Fruit fly (Drosophila melanogaster) whole organism, embryonic: Measurements from ENCODE around the gene Rtca.

Experiments used
- Asciz ChIP-seq: fragments of 200-800 bp; sonication (Bioruptor generic); optimal IDR thresholded peaks from 2 replicates; lab custom pipeline; 2017; ENCODE audit warnings: missing biosample characterization, mild to moderate bottlenecking, missing genetic modification characterization, missing genetic modification reagents
- CG10979 ChIP-seq: fragments of 200-800 bp; sonication (Bioruptor generic); optimal IDR thresholded peaks from 2 replicates; lab custom pipeline; 2018; ENCODE audit warnings: missing biosample characterization, mild to moderate bottlenecking, missing genetic modification characterization, moderate library complexity
- CG12104 ChIP-seq: fragments of 200-800 bp; sonication (Bioruptor generic); optimal IDR thresholded peaks from 3 replicates; lab custom pipeline; 2016; ENCODE audit warnings: missing biosample characterization, missing genetic modification characterization
- CG12236 ChIP-seq: fragments of 200-800 bp; sonication (Bioruptor generic); optimal IDR thresholded peaks from 2 replicates; lab custom pipeline; 2016; ENCODE audit warnings: missing biosample characterization, missing genetic modification characterization
- CG13296 ChIP-seq: fragments of 200-800 bp; sonication (Bioruptor generic); optimal IDR thresholded peaks from 3 replicates; lab custom pipeline; 2018; ENCODE audit warnings: missing biosample characterization, mild to moderate bottlenecking, missing genetic modification characterization
- CG14667 ChIP-seq: fragments of 200-800 bp; sonication (Bioruptor generic); IDR thresholded peaks from 2 replicates; pipeline ENCODE4 v1.3.6; 2022; ENCODE audit warnings: missing biosample characterization, missing genetic modification characterization
- CG15696 ChIP-seq: fragments of 200-800 bp; sonication (Bioruptor generic); optimal IDR thresholded peaks from 2 replicates; lab custom pipeline; 2019; ENCODE audit warnings: missing biosample characterization, mild to moderate bottlenecking, missing genetic modification characterization, moderate library complexity
- CG1603 ChIP-seq: fragments of 200-800 bp; sonication (Bioruptor generic); optimal IDR thresholded peaks from 2 replicates; lab custom pipeline; 2019; ENCODE audit warnings: missing biosample characterization, mild to moderate bottlenecking, missing genetic modification characterization, moderate library complexity
- CG32772 ChIP-seq: fragments of 200-800 bp; sonication (Bioruptor generic); IDR thresholded peaks from 2 replicates; pipeline ENCODE4 v1.3.6; 2022; ENCODE audit warnings: missing biosample characterization, missing genetic modification characterization
- CG5180 ChIP-seq: fragments of 200-800 bp; sonication (Bioruptor generic); optimal IDR thresholded peaks from 3 replicates; lab custom pipeline; 2017; ENCODE audit warnings: missing biosample characterization, missing genetic modification characterization, mild to moderate bottlenecking, moderate library complexity, missing genetic modification reagents
- CG7372 ChIP-seq: fragments of 200-800 bp; sonication (Bioruptor generic); IDR thresholded peaks from 2 replicates; pipeline ENCODE4 v1.3.6; 2022; ENCODE audit warnings: missing biosample characterization, missing genetic modification characterization
- CG7786 ChIP-seq: fragments of 200-800 bp; sonication (Bioruptor generic); optimal IDR thresholded peaks from 2 replicates; lab custom pipeline; 2016; ENCODE audit warnings: missing biosample characterization, missing genetic modification characterization
- CG8765 ChIP-seq: fragments of 200-800 bp; sonication (Bioruptor generic); IDR thresholded peaks from 2 replicates; pipeline ENCODE4 v1.3.6; 2022; ENCODE audit warnings: missing biosample characterization, missing genetic modification characterization
- CHES-1-like ChIP-seq: fragments of 200-800 bp; sonication (Bioruptor generic); optimal IDR thresholded peaks from 2 replicates; lab custom pipeline; 2016; ENCODE audit warnings: missing biosample characterization, missing genetic modification characterization
- Dad ChIP-seq: fragments of 200-800 bp; sonication (Bioruptor generic); optimal IDR thresholded peaks from 3 replicates; lab custom pipeline; 2016; ENCODE audit warnings: missing biosample characterization, missing genetic modification characterization
- Dek ChIP-seq: fragments of 200-800 bp; sonication (Bioruptor generic); optimal IDR thresholded peaks from 3 replicates; lab custom pipeline; 2019; ENCODE audit warnings: missing biosample characterization, mild to moderate bottlenecking, missing genetic modification characterization, moderate library complexity
- E2f1 ChIP-seq: fragments of 200-800 bp; sonication (Bioruptor generic); IDR thresholded peaks from 2 replicates; pipeline ENCODE4 v1.3.6; 2022; ENCODE audit warnings: missing biosample characterization, missing genetic modification characterization
- Fer3 ChIP-seq: fragments of 200-800 bp; sonication (Bioruptor generic); optimal IDR thresholded peaks from 2 replicates; lab custom pipeline; 2018; ENCODE audit warnings: missing biosample characterization, mild to moderate bottlenecking, missing genetic modification characterization, moderate library complexity
- Hand ChIP-seq: fragments of 200-800 bp; sonication (Bioruptor generic); optimal IDR thresholded peaks from 2 replicates; lab custom pipeline; 2017; ENCODE audit warnings: mild to moderate bottlenecking, missing biosample characterization, missing genetic modification reagents, missing genetic modification characterization
- Hey ChIP-seq: fragments of 200-800 bp; sonication (Bioruptor generic); optimal IDR thresholded peaks from 3 replicates; lab custom pipeline; 2018; ENCODE audit warnings: missing biosample characterization, mild to moderate bottlenecking, missing genetic modification characterization
- Myb ChIP-seq: fragments of 200-800 bp; sonication (Bioruptor generic); optimal IDR thresholded peaks from 2 replicates; lab custom pipeline; 2016; ENCODE audit warnings: missing biosample characterization, missing genetic modification characterization
- Sin3A ChIP-seq: fragments of >200 bp; optimal IDR thresholded peaks from 2 replicates; lab custom pipeline; 2018
- az2 ChIP-seq: fragments of 200-800 bp; sonication (Bioruptor generic); optimal IDR thresholded peaks from 3 replicates; lab custom pipeline; 2016; ENCODE audit warnings: missing biosample characterization, missing genetic modification characterization
- cg ChIP-seq: fragments of 200-800 bp; sonication (Bioruptor generic); optimal IDR thresholded peaks from 3 replicates; lab custom pipeline; 2019; ENCODE audit warnings: missing biosample characterization, mild to moderate bottlenecking, missing genetic modification characterization, moderate library complexity
- chinmo ChIP-seq: fragments of 200-800 bp; sonication (Bioruptor generic); IDR thresholded peaks from 4 replicates; pipeline ENCODE4 v1.3.6; 2022; ENCODE audit warnings: missing biosample characterization, missing genetic modification characterization; ENCODE audit not compliant: partially characterized antibody
- croc ChIP-seq: fragments of 200-800 bp; sonication (Bioruptor generic); conservative IDR thresholded peaks from 3 replicates; pipeline ENCODE4 v1.3.6; 2022; ENCODE audit warnings: missing biosample characterization, missing genetic modification characterization
- cwo ChIP-seq: fragments of 200-800 bp; sonication (Bioruptor generic); optimal IDR thresholded peaks from 3 replicates; lab custom pipeline; 2017; ENCODE audit warnings: missing biosample characterization, missing genetic modification characterization, mild to moderate bottlenecking, moderate library complexity, missing genetic modification reagents
- dmrt11E ChIP-seq: fragments of 200-800 bp; sonication (Bioruptor generic); optimal IDR thresholded peaks from 3 replicates; lab custom pipeline; 2018; ENCODE audit warnings: missing biosample characterization, mild to moderate bottlenecking, missing genetic modification characterization, moderate library complexity
- en ChIP-seq: fragments of 200-800 bp; sonication (Bioruptor generic); optimal IDR thresholded peaks from 2 replicates; lab custom pipeline; 2016; ENCODE audit warnings: missing biosample characterization, missing genetic modification characterization
- eve ChIP-seq, 2 experiments: fragments of >200 bp; optimal IDR thresholded peaks; 2 replicates each; lab custom pipeline; 2017; ENCODE audit warnings: missing biosample characterization in 2 of 2, missing genetic modification characterization in 2 of 2
- ewg ChIP-seq: fragments of 200-800 bp; sonication (Bioruptor generic); optimal IDR thresholded peaks from 3 replicates; lab custom pipeline; 2017; ENCODE audit warnings: mild to moderate bottlenecking, missing biosample characterization, missing genetic modification reagents, missing genetic modification characterization
- exex ChIP-seq: fragments of 200-800 bp; sonication (Bioruptor generic); optimal IDR thresholded peaks from 4 replicates; lab custom pipeline; 2018; ENCODE audit warnings: missing biosample characterization, mild to moderate bottlenecking, missing genetic modification characterization, moderate library complexity
- fd96Cb ChIP-seq: fragments of 200-800 bp; sonication (Bioruptor generic); optimal IDR thresholded peaks from 2 replicates; lab custom pipeline; 2018; ENCODE audit warnings: missing biosample characterization, mild to moderate bottlenecking, missing genetic modification characterization, moderate library complexity
- gem ChIP-seq: fragments of 200-800 bp; sonication (Bioruptor generic); optimal IDR thresholded peaks from 2 replicates; lab custom pipeline; 2019; ENCODE audit warnings: missing biosample characterization, mild to moderate bottlenecking, missing genetic modification characterization, moderate library complexity
- grau ChIP-seq: fragments of 200-800 bp; optimal IDR thresholded peaks from 3 replicates; lab custom pipeline; 2019; ENCODE audit warnings: missing biosample characterization, mild to moderate bottlenecking, missing genetic modification characterization, moderate library complexity
- grn ChIP-seq: fragments of 200-800 bp; sonication (Bioruptor generic); optimal IDR thresholded peaks from 3 replicates; lab custom pipeline; 2017; ENCODE audit warnings: missing biosample characterization, missing genetic modification characterization
- gsb-n ChIP-seq: fragments of 200-800 bp; sonication (Bioruptor generic); optimal IDR thresholded peaks from 3 replicates; lab custom pipeline; 2018; ENCODE audit warnings: missing biosample characterization, mild to moderate bottlenecking, missing genetic modification characterization
- klu ChIP-seq: fragments of 200-800 bp; sonication (Bioruptor generic); IDR thresholded peaks from 2 replicates; pipeline ENCODE4 v1.3.6; 2022; ENCODE audit warnings: missing biosample characterization, missing genetic modification characterization
- luna ChIP-seq: fragments of 200-800 bp; sonication (Bioruptor generic); optimal IDR thresholded peaks from 2 replicates; lab custom pipeline; 2016; ENCODE audit warnings: missing biosample characterization, missing genetic modification characterization
- pb ChIP-seq: fragments of 200-800 bp; sonication (Bioruptor generic); optimal IDR thresholded peaks from 3 replicates; lab custom pipeline; 2016; ENCODE audit warnings: missing biosample characterization, missing genetic modification characterization
- pfk ChIP-seq: fragments of 200-800 bp; sonication (Bioruptor generic); optimal IDR thresholded peaks from 2 replicates; lab custom pipeline; 2018; ENCODE audit warnings: missing biosample characterization, mild to moderate bottlenecking, missing genetic modification characterization, moderate library complexity
- repo ChIP-seq: fragments of 200-800 bp; sonication (Bioruptor generic); optimal IDR thresholded peaks from 2 replicates; lab custom pipeline; 2016; ENCODE audit warnings: missing biosample characterization, missing genetic modification characterization
- ro ChIP-seq: fragments of 200-800 bp; sonication (Bioruptor generic); IDR thresholded peaks from 2 replicates; pipeline ENCODE4 v1.3.6; 2022; ENCODE audit warnings: missing biosample characterization, missing genetic modification characterization
- slp2 ChIP-seq: fragments of 200-800 bp; sonication (Bioruptor generic); optimal IDR thresholded peaks from 2 replicates; lab custom pipeline; 2016; ENCODE audit warnings: missing biosample characterization, missing genetic modification characterization
- tap ChIP-seq: fragments of 200-800 bp; optimal IDR thresholded peaks from 3 replicates; lab custom pipeline; 2019; ENCODE audit warnings: missing biosample characterization, mild to moderate bottlenecking, missing genetic modification characterization, moderate library complexity
- tup ChIP-seq: fragments of 200-800 bp; sonication (Bioruptor generic); optimal IDR thresholded peaks from 2 replicates; lab custom pipeline; 2016; ENCODE audit warnings: missing biosample characterization, mild to moderate bottlenecking, missing genetic modification characterization, moderate library complexity
- unpg ChIP-seq: fragments of 200-800 bp; sonication (Bioruptor generic); optimal IDR thresholded peaks from 3 replicates; lab custom pipeline; 2018; ENCODE audit warnings: missing biosample characterization, mild to moderate bottlenecking, missing genetic modification characterization, moderate library complexity
- zen2 ChIP-seq: fragments of 200-800 bp; sonication (Bioruptor generic); IDR thresholded peaks from 3 replicates; pipeline ENCODE4 v1.3.6; 2022; ENCODE audit warnings: missing biosample characterization, missing genetic modification characterization; ENCODE audit not compliant: partially characterized antibody

Gene Rtca

dm6 chrX:2069787-2070707 is 2.2 kb upstream of the Rtca start (continued):
- TF ChIP-seq cg (GFP tag; lab: Kevin White, UChicago): peak; percentile 11
- no peak for TF ChIP-seq Dad (GFP tag; lab: Kevin White, UChicago)
- TF ChIP-seq exex: peak; percentile 28
- TF ChIP-seq CG5180 (GFP tag; lab: Kevin White, UChicago): no peak
- TF ChIP-seq CG14667: no peak
- peak; percentile 63 for TF ChIP-seq grn (GFP tag; lab: Kevin White, UChicago)
- no peak for TF ChIP-seq croc (GFP tag; lab: Robert Waterston, UW)
- TF ChIP-seq repo (GFP tag; lab: Kevin White, UChicago): no peak
- peak; percentile 34 for TF ChIP-seq cwo (GFP tag; lab: Kevin White, UChicago)
- TF ChIP-seq gem (tag; lab: Kevin White, UChicago): no peak
- TF ChIP-seq Hey (tag; lab: Kevin White, UChicago): peak; percentile 6
- TF ChIP-seq ewg (GFP tag; lab: Kevin White, UChicago): no peak
- TF ChIP-seq Fer3 (tag; lab: Kevin White, UChicago): no peak
- no peak for TF ChIP-seq CG12104
- no peak for TF ChIP-seq CG8765

dm6 chrX:2070708-2071063 is 1.5 kb upstream of the Rtca start:
- TF ChIP-seq Sin3A (lab: Kevin White, UChicago) (no peak), CG10979 (peak; percentile 43), slp2 (peak; percentile 35), grau (tag; lab: Kevin White, UChicago) (peak; percentile 96), eve (GFP tag; optimal IDR thresholded peaks at IDR 0.05; lab: Kevin White, UChicago) (no peak), luna (GFP tag; lab: Kevin White, UChicago) (peak; percentile 20), en (GFP tag; lab: Kevin White, UChicago) (peak; percentile 6), Asciz (no peak), CG7372 (peak; percentile 78), CG32772 (peak; percentile 61), tap (tag; lab: Kevin White, UChicago) (peak; percentile 57), tup (GFP tag; lab: Kevin White, UChicago) (no peak), E2f1 (GFP tag; lab: Robert Waterston, UW) (peak; percentile 41; the same call in 1 of the 2 replicates), CG15696 (tag; lab: Kevin White, UChicago) (no peak), az2 (peak; percentile 13), unpg (peak; percentile 55), ro (GFP tag; lab: Robert Waterston, UW) (0 out of 2 replicates have a peak, but pooled peaks have one; percentile 44), klu (GFP tag; lab: Robert Waterston, UW) (peak; percentile 60), Hand (GFP tag; lab: Kevin White, UChicago) (peak; percentile 66), zen2 (GFP tag; lab: Robert Waterston, UW) (no peak), gsb-n (tag; lab: Kevin White, UChicago) (no peak), pb (GFP tag; lab: Kevin White, UChicago) (peak; percentile 60), CG7786 (GFP tag; lab: Kevin White, UChicago) (peak; percentile 47), chinmo (GFP tag; lab: Robert Waterston, UW) (no peak), CG12236 (GFP tag; lab: Kevin White, UChicago) (no peak), dmrt11E (tag; lab: Kevin White, UChicago) (no peak), fd96Cb (tag; lab: Kevin White, UChicago) (peak; percentile 30), CG1603 (peak; percentile 62), Dek (tag; lab: Kevin White, UChicago) (peak; percentile 58), CHES-1-like (GFP tag; lab: Kevin White, UChicago) (peak; percentile 36), pfk (GFP tag; lab: Kevin White, UChicago) (no peak), Myb (peak; percentile 44), CG13296 (peak; percentile 68)
